Worm (Caenorhabditis elegans) whole organism, L4 larva: ENCODE results near the gene nhr-182.

Source experiments
- aha-1 ChIP-seq: fragments of 150-350 bp; peaks from one replicate; lab custom pipeline; 2014; ENCODE audit warnings: missing biosample characterization, missing genetic modification characterization
- fkh-10 ChIP-seq: fragments of 150-350 bp; optimal IDR thresholded peaks from 2 replicates; lab custom pipeline; 2014; ENCODE audit warnings: missing biosample characterization, missing genetic modification reagents, missing genetic modification characterization
- fos-1 ChIP-seq: fragments of 150-350 bp; optimal IDR thresholded peaks from 2 replicates; lab custom pipeline; 2014; ENCODE audit warnings: missing biosample characterization, missing genetic modification characterization
- unc-130 ChIP-seq: sonication (generic microtip); optimal IDR thresholded peaks from 2 replicates; lab custom pipeline; 2016; ENCODE audit warnings: missing genetic modification reagents, missing genetic modification characterization, missing compliant biosample characterization
- zag-1 ChIP-seq: fragments of 150-350 bp; optimal IDR thresholded peaks from 2 replicates; lab custom pipeline; 2014; ENCODE audit warnings: missing biosample characterization, missing genetic modification characterization

ce11 chrV:2242630-2243029 lies 17.1 kb downstream of the nhr-182 start, which contains the start of gene cyp-33C3:
- TF ChIP-seq fos-1 (no peak), fkh-10 (no peak), unc-130 (GFP tag; lab: Kevin White, UChicago) (no peak), zag-1 (tag; lab: Kevin White, UChicago) (no peak), aha-1 (tag; lab: Kevin White, UChicago) (no peak)
